Fruit fly (Drosophila melanogaster) whole organism, embryonic: ENCODE measurements around the gene Ugt303B2.

Experiments
- Abd-B ChIP-seq: fragments of 200-800 bp; sonication (Bioruptor generic); optimal IDR thresholded peaks from 2 replicates; lab custom pipeline; 2018; ENCODE audit warnings: missing biosample characterization, mild to moderate bottlenecking, missing genetic modification characterization, moderate library complexity
- Awh ChIP-seq: fragments of 200-800 bp; sonication (Bioruptor generic); IDR thresholded peaks from 2 replicates; pipeline ENCODE4, ENCODE4 v1.3.6; 2022; ENCODE audit warnings: missing biosample characterization, missing genetic modification characterization
- Bdp1 ChIP-seq: fragments of 200-800 bp; sonication (Bioruptor generic); optimal IDR thresholded peaks from 3 replicates; lab custom pipeline; 2016; ENCODE audit warnings: missing biosample characterization, missing genetic modification characterization
- CG10267 ChIP-seq: fragments of 200-800 bp; sonication (Bioruptor generic); optimal IDR thresholded peaks from 2 replicates; lab custom pipeline; 2018; ENCODE audit warnings: missing biosample characterization, mild to moderate bottlenecking, missing genetic modification characterization, moderate library complexity
- CG10274 ChIP-seq: fragments of 200-800 bp; sonication (Bioruptor generic); optimal IDR thresholded peaks from 3 replicates; lab custom pipeline; 2017; ENCODE audit warnings: missing biosample characterization, mild to moderate bottlenecking, missing genetic modification characterization
- CG10979 ChIP-seq: fragments of 200-800 bp; sonication (Bioruptor generic); optimal IDR thresholded peaks from 2 replicates; lab custom pipeline; 2018; ENCODE audit warnings: missing biosample characterization, mild to moderate bottlenecking, missing genetic modification characterization, moderate library complexity
- CG13775 ChIP-seq: fragments of 200-800 bp; sonication (Bioruptor generic); optimal IDR thresholded peaks from 3 replicates; lab custom pipeline; 2017; ENCODE audit warnings: missing biosample characterization, mild to moderate bottlenecking, missing genetic modification characterization
- CG14860 ChIP-seq: fragments of 200-800 bp; sonication (Bioruptor generic); IDR thresholded peaks from 3 replicates; pipeline ENCODE4 v1.3.6; 2022; ENCODE audit warnings: missing biosample characterization, missing genetic modification characterization; ENCODE audit not compliant: partially characterized antibody
- CG16813 ChIP-seq: fragments of 200-800 bp; sonication (Bioruptor generic); IDR thresholded peaks from 3 replicates; pipeline ENCODE4 v1.3.6; 2022; ENCODE audit warnings: missing biosample characterization, missing genetic modification characterization; ENCODE audit not compliant: partially characterized antibody
- CG16863 ChIP-seq: fragments of 200-800 bp; sonication (Bioruptor generic); optimal IDR thresholded peaks from 3 replicates; lab custom pipeline; 2016; ENCODE audit warnings: missing biosample characterization, missing genetic modification characterization
- CG6272 ChIP-seq: fragments of 200-800 bp; sonication (Bioruptor generic); IDR thresholded peaks from 2 replicates; pipeline ENCODE4 v1.3.6; 2022; ENCODE audit warnings: missing biosample characterization, missing genetic modification characterization
- CG6791 ChIP-seq: fragments of 200-800 bp; sonication (Bioruptor generic); IDR thresholded peaks from 3 replicates; pipeline ENCODE4 v1.3.6; 2022; ENCODE audit warnings: missing biosample characterization, missing genetic modification characterization; ENCODE audit not compliant: partially characterized antibody
- CG7963 ChIP-seq: fragments of 200-800 bp; sonication (Bioruptor generic); IDR thresholded peaks from 3 replicates; pipeline ENCODE4 v1.3.6; 2022; ENCODE audit warnings: missing biosample characterization, missing genetic modification characterization; ENCODE audit not compliant: partially characterized antibody
- CG8478 ChIP-seq: fragments of >200 bp; optimal IDR thresholded peaks from 2 replicates; lab custom pipeline; 2018
- CG8924 ChIP-seq: fragments of 200-800 bp; optimal IDR thresholded peaks from 3 replicates; lab custom pipeline; 2019; ENCODE audit warnings: missing biosample characterization, mild to moderate bottlenecking, missing genetic modification characterization, moderate library complexity
- CG9215 ChIP-seq: fragments of 200-800 bp; sonication (Bioruptor generic); IDR thresholded peaks from 2 replicates; pipeline ENCODE4 v1.3.6; 2022; ENCODE audit warnings: missing biosample characterization, missing genetic modification characterization
- CTCF ChIP-seq: fragments of 200-800 bp; sonication (Bioruptor generic); optimal IDR thresholded peaks from 2 replicates; lab custom pipeline; 2017; ENCODE audit warnings: missing biosample characterization, mild to moderate bottlenecking, missing genetic modification characterization, moderate library complexity
- CoRest ChIP-seq: fragments of 200-800 bp; sonication (Bioruptor generic); optimal IDR thresholded peaks from 3 replicates; lab custom pipeline; 2018; ENCODE audit warnings: missing biosample characterization, mild to moderate bottlenecking, missing genetic modification characterization, moderate library complexity
- H2.0 ChIP-seq: fragments of 200-800 bp; sonication (Bioruptor generic); IDR thresholded peaks from 2 replicates; pipeline ENCODE4 v1.3.6; 2022; ENCODE audit warnings: missing biosample characterization, missing genetic modification characterization
- HLH3B ChIP-seq: fragments of 200-800 bp; sonication (Bioruptor generic); IDR thresholded peaks from 2 replicates; pipeline ENCODE4 v1.3.6; 2022; ENCODE audit warnings: missing biosample characterization, missing genetic modification characterization
- HmgZ ChIP-seq: fragments of 200-800 bp; sonication (Bioruptor generic); optimal IDR thresholded peaks from 2 replicates; lab custom pipeline; 2018; ENCODE audit warnings: missing biosample characterization, mild to moderate bottlenecking, missing genetic modification characterization
- Hsf ChIP-seq: fragments of 200-800 bp; sonication (Bioruptor generic); optimal IDR thresholded peaks from 3 replicates; lab custom pipeline; 2016; ENCODE audit warnings: missing biosample characterization, missing genetic modification characterization
- Mes4 ChIP-seq: fragments of 200-800 bp; sonication (Bioruptor generic); optimal IDR thresholded peaks from 2 replicates; lab custom pipeline; 2016; ENCODE audit warnings: missing biosample characterization, missing genetic modification characterization
- Mrtf ChIP-seq: fragments of 200-800 bp; sonication (Bioruptor generic); IDR thresholded peaks from 3 replicates; pipeline ENCODE4 v1.3.6; 2022; ENCODE audit warnings: missing biosample characterization, missing genetic modification characterization
- Opbp ChIP-seq: fragments of 200-800 bp; sonication (Bioruptor generic); IDR thresholded peaks from 3 replicates; pipeline ENCODE4 v1.3.6; 2022; ENCODE audit warnings: missing biosample characterization, missing genetic modification characterization; ENCODE audit not compliant: partially characterized antibody
- Optix ChIP-seq: fragments of 200-800 bp; sonication (Bioruptor generic); IDR thresholded peaks from 3 replicates; pipeline ENCODE4 v1.3.6; 2022; ENCODE audit warnings: missing biosample characterization, missing genetic modification characterization
- Ravus ChIP-seq: fragments of 200-800 bp; sonication (Bioruptor generic); IDR thresholded peaks from 2 replicates; pipeline ENCODE4 v1.3.6; 2022; ENCODE audit warnings: missing biosample characterization, missing genetic modification characterization
- Sry-β ChIP-seq: fragments of 200-800 bp; sonication (Bioruptor generic); optimal IDR thresholded peaks from 2 replicates; lab custom pipeline; 2018; ENCODE audit warnings: missing biosample characterization, mild to moderate bottlenecking, missing genetic modification characterization, moderate library complexity
- Trl ChIP-seq, 3 experiments: fragments of >200 bp in 2 of 3; fragments of 200-800 bp in 1 of 3; sonication (Bioruptor generic) in 1 of 3; optimal IDR thresholded peaks; 2 replicates in 1 of 3; 3 replicates in 2 of 3; lab custom pipeline; 2016 to 2017; ENCODE audit warnings: missing biosample characterization in 1 of 3, missing genetic modification characterization in 1 of 3
- amos ChIP-seq: fragments of 200-800 bp; sonication (Bioruptor generic); IDR thresholded peaks from 2 replicates; pipeline ENCODE4 v1.3.6; 2022; ENCODE audit warnings: missing biosample characterization, missing genetic modification characterization; ENCODE audit not compliant: partially characterized antibody
- ase ChIP-seq: fragments of 200-800 bp; sonication (Bioruptor generic); IDR thresholded peaks from 3 replicates; pipeline ENCODE4 v1.3.6; 2022; ENCODE audit warnings: missing biosample characterization, missing genetic modification characterization
- dmrt99B ChIP-seq: fragments of 200-800 bp; sonication (Bioruptor generic); optimal IDR thresholded peaks from 2 replicates; lab custom pipeline; 2018; ENCODE audit warnings: missing biosample characterization, mild to moderate bottlenecking, missing genetic modification characterization, moderate library complexity
- exex ChIP-seq: fragments of 200-800 bp; sonication (Bioruptor generic); optimal IDR thresholded peaks from 4 replicates; lab custom pipeline; 2018; ENCODE audit warnings: missing biosample characterization, mild to moderate bottlenecking, missing genetic modification characterization, moderate library complexity
- grau ChIP-seq: fragments of 200-800 bp; optimal IDR thresholded peaks from 3 replicates; lab custom pipeline; 2019; ENCODE audit warnings: missing biosample characterization, mild to moderate bottlenecking, missing genetic modification characterization, moderate library complexity
- kni ChIP-seq: fragments of 200-800 bp; sonication (Bioruptor generic); optimal IDR thresholded peaks from 3 replicates; lab custom pipeline; 2017; ENCODE audit warnings: mild to moderate bottlenecking, missing biosample characterization, missing genetic modification reagents, missing genetic modification characterization
- mld ChIP-seq: fragments of 200-800 bp; sonication (Bioruptor generic); IDR thresholded peaks from 3 replicates; pipeline ENCODE4 v1.3.6; 2022; ENCODE audit warnings: missing biosample characterization, missing genetic modification characterization; ENCODE audit not compliant: partially characterized antibody
- pita ChIP-seq: fragments of 200-800 bp; sonication (Bioruptor generic); optimal IDR thresholded peaks from 2 replicates; lab custom pipeline; 2017; ENCODE audit warnings: missing biosample characterization, mild to moderate bottlenecking, missing genetic modification characterization
- pros ChIP-seq: fragments of 200-800 bp; sonication (Bioruptor generic); optimal IDR thresholded peaks from 3 replicates; lab custom pipeline; 2019; ENCODE audit warnings: missing biosample characterization, mild to moderate bottlenecking, missing genetic modification characterization, moderate library complexity
- rib ChIP-seq: fragments of 200-800 bp; sonication (Bioruptor generic); IDR thresholded peaks from 2 replicates; pipeline ENCODE4 v1.3.6; 2022; ENCODE audit warnings: missing biosample characterization, missing genetic modification characterization
- sd ChIP-seq: fragments of 200-800 bp; sonication (Bioruptor generic); optimal IDR thresholded peaks from 3 replicates; lab custom pipeline; 2018; ENCODE audit warnings: missing biosample characterization, mild to moderate bottlenecking, missing genetic modification characterization, moderate library complexity
- stwl ChIP-seq: fragments of 200-800 bp; sonication (Bioruptor generic); optimal IDR thresholded peaks from 3 replicates; lab custom pipeline; 2018; ENCODE audit warnings: missing biosample characterization, mild to moderate bottlenecking, missing genetic modification characterization, moderate library complexity
- sug ChIP-seq: fragments of 200-800 bp; optimal IDR thresholded peaks from 2 replicates; lab custom pipeline; 2019; ENCODE audit warnings: missing biosample characterization, mild to moderate bottlenecking, missing genetic modification characterization, moderate library complexity
- vnd ChIP-seq: fragments of 200-800 bp; sonication (Bioruptor generic); IDR thresholded peaks from 3 replicates; pipeline ENCODE4 v1.3.6; 2022; ENCODE audit warnings: missing biosample characterization, missing genetic modification characterization; ENCODE audit not compliant: partially characterized antibody
- zf30C ChIP-seq: fragments of 200-800 bp; sonication (Bioruptor generic); optimal IDR thresholded peaks from 3 replicates; lab custom pipeline; 2018; ENCODE audit warnings: missing biosample characterization, mild to moderate bottlenecking, missing genetic modification characterization

Gene Ugt303B2

dm6 chr3R:23522296-23522695 is 16.4 kb downstream of the Ugt303B2 start (continued):
- TF ChIP-seq mld (GFP tag; lab: Robert Waterston, UW) (no peak), CG7963 (0 out of 3 replicates have a peak, but pooled peaks have one; percentile 23), ase (GFP tag; lab: Robert Waterston, UW) (no peak), kni (GFP tag; lab: Kevin White, UChicago) (no peak), CG6272 (no peak), vnd (peak; percentile 45; the same call in 1 of the 3 replicates), Mes4 (GFP tag; lab: Kevin White, UChicago) (no peak), grau (tag; lab: Kevin White, UChicago) (no peak), CG16813 (GFP tag; lab: Robert Waterston, UW) (peak; percentile 65), CG10979 (no peak), CoRest (peak; percentile 3), pita (peak; percentile 58), CTCF (GFP tag; lab: Kevin White, UChicago) (peak; percentile 81), CG6791 (GFP tag; lab: Robert Waterston, UW) (0 out of 3 replicates have a peak, but pooled peaks have one; percentile 44), stwl (tag; lab: Kevin White, UChicago) (peak; percentile 40), Sry-β (no peak), Abd-B (GFP tag; lab: Kevin White, UChicago) (peak; percentile 3), H2.0 (GFP tag; lab: Robert Waterston, UW) (no peak), CG8924 (tag; lab: Kevin White, UChicago) (no peak), exex (tag; lab: Kevin White, UChicago) (no peak), sd (tag; lab: Kevin White, UChicago) (peak; percentile 60), CG8478 (peak; percentile 54), amos (GFP tag; lab: Robert Waterston, UW) (peak; percentile 68), HLH3B (GFP tag; lab: Robert Waterston, UW) (no peak), Opbp (GFP tag; lab: Robert Waterston, UW) (peak; percentile 39; the same call in 2 of the 3 replicates), CG10267 (tag; lab: Kevin White, UChicago) (no peak), Hsf (no peak), CG9215 (GFP tag; lab: Robert Waterston, UW) (no peak), Bdp1 (no peak), HmgZ (peak; percentile 27), Optix (GFP tag; lab: Robert Waterston, UW) (no peak), dmrt99B (tag; lab: Kevin White, UChicago) (no peak)

- TF ChIP-seq CG14860 (GFP tag; lab: Robert Waterston, UW) (no peak), CG16863 (GFP tag; lab: Kevin White, UChicago) (no peak), Ravus (GFP tag; lab: Robert Waterston, UW) (no peak), CG13775 (no peak), pros (GFP tag; lab: Kevin White, UChicago) (no peak), sug (tag; lab: Kevin White, UChicago) (no peak), rib (GFP tag; lab: Robert Waterston, UW) (no peak), CG10274 (GFP tag; lab: Kevin White, UChicago) (no peak), zf30C (GFP tag; lab: Kevin White, UChicago) (no peak), Trl (optimal IDR thresholded peaks at IDR 0.05; lab: Kevin White, UChicago) (no peak), Trl (GFP tag; optimal IDR thresholded peaks at IDR 0.05; lab: Kevin White, UChicago) (no peak), Awh (GFP tag; lab: Robert Waterston, UW) (no peak), Mrtf (GFP tag; lab: Robert Waterston, UW) (no peak)
These were observed 17.2 kb downstream of the Ugt303B2 start, which contains the start of gene CG10177 for dm6 chr3R:23521483-23521882. TSS of gene CG10177 (minus strand) at chr3R:23521583.
